Worm (Caenorhabditis elegans) whole organism, L2 larva: ENCODE data around the gene F54H12.2.

Experiments used
- ama-1 ChIP-seq: fragments of 150-350 bp; optimal IDR thresholded peaks from 2 replicates; lab custom pipeline; 2018; ENCODE audit warnings: inconsistent platforms
- nhr-6 ChIP-seq: fragments of 150-350 bp; optimal IDR thresholded peaks from 2 replicates; lab custom pipeline; 2014; ENCODE audit warnings: missing biosample characterization, missing genetic modification characterization
- nhr-77 ChIP-seq: fragments of 150-350 bp; optimal IDR thresholded peaks from 2 replicates; lab custom pipeline; 2014; ENCODE audit warnings: missing biosample characterization, missing genetic modification characterization
- ztf-11 ChIP-seq: sonication (generic microtip); optimal IDR thresholded peaks from 2 replicates; lab custom pipeline; 2017; ENCODE audit warnings: missing biosample characterization, missing genetic modification characterization

- TF ChIP-seq nhr-6 (tag; lab: Kevin White, UChicago) (no peak), ama-1 (lab: Kevin White, UChicago) (no peak), ztf-11 (no peak), nhr-77 (tag; lab: Kevin White, UChicago) (no peak)
These were observed 39.7 kb downstream of the F54H12.2 start, which contains the start of gene C06G4.6 for ce11 chrIII:8004091-8004490.
